Fruit fly (Drosophila melanogaster): ENCODE measurements around the gene Nrd1.

DNA sequence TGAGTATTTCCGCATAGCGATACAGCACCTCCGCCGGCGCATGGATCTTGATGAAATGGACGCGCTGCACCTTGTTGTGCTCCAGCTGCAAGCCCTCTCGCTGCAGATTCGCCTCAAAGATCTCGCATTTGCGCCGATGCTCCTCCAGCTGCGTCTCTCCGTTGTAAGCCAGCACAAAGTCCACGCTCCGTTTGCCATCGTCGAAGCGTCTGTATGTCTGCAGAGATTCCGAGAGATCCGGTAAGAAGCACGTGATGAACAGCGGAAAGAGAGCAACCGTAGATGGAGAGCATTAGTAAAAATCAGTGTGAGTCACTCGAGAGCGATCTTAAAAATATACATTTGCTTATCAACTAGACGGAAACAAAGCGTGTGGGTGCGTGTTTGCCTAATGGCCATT, 13.0 kb upstream of the Nrd1 start:
- TF ChIP-seq CG8478 (optimal IDR thresholded peaks at IDR 0.05) (no peak), CTCF (optimal IDR thresholded peaks at IDR 0.05) (no peak)
